Fruit fly (Drosophila melanogaster) whole organism, embryonic: Measurements from ENCODE around the gene mRpL35.
A peak's percentile ranks its signal among the peaks of the same experiment; 100 is the strongest.

Source experiments
- Aef1 ChIP-seq: fragments of 200-800 bp; sonication (Bioruptor generic); IDR thresholded peaks from 3 replicates; pipeline ENCODE4 v1.3.6; 2022; ENCODE audit warnings: missing biosample characterization, missing genetic modification characterization
- Antp ChIP-seq: fragments of 200-800 bp; sonication (Bioruptor generic); optimal IDR thresholded peaks from 3 replicates; lab custom pipeline; 2016; ENCODE audit warnings: missing biosample characterization, missing genetic modification characterization
- Blimp-1 ChIP-seq: fragments of 200-800 bp; sonication (Bioruptor generic); optimal IDR thresholded peaks from 3 replicates; lab custom pipeline; 2018; ENCODE audit warnings: missing biosample characterization, missing genetic modification characterization, mild to moderate bottlenecking, moderate library complexity, missing genetic modification reagents
- BtbVII ChIP-seq: fragments of 200-800 bp; sonication (Bioruptor generic); optimal IDR thresholded peaks from 3 replicates; lab custom pipeline; 2017; ENCODE audit warnings: missing biosample characterization, mild to moderate bottlenecking, missing genetic modification characterization
- Bteb2 ChIP-seq: fragments of 200-800 bp; sonication (Bioruptor generic); optimal IDR thresholded peaks from 2 replicates; lab custom pipeline; 2016; ENCODE audit warnings: missing biosample characterization, missing genetic modification characterization
- CG12155 ChIP-seq: fragments of 200-800 bp; sonication (Bioruptor generic); optimal IDR thresholded peaks from 3 replicates; lab custom pipeline; 2016; ENCODE audit warnings: missing biosample characterization, missing genetic modification characterization
- CG12659 ChIP-seq: fragments of 200-800 bp; sonication (Bioruptor generic); optimal IDR thresholded peaks from 3 replicates; lab custom pipeline; 2017; ENCODE audit warnings: mild to moderate bottlenecking, missing biosample characterization, missing genetic modification reagents, missing genetic modification characterization
- CG12744 ChIP-seq: fragments of 200-800 bp; sonication (Bioruptor generic); optimal IDR thresholded peaks from 2 replicates; lab custom pipeline; 2016; ENCODE audit warnings: missing biosample characterization, missing genetic modification characterization
- CG13624 ChIP-seq: fragments of 200-800 bp; sonication (Bioruptor generic); optimal IDR thresholded peaks from 2 replicates; lab custom pipeline; 2016; ENCODE audit warnings: missing biosample characterization, missing genetic modification characterization
- CG15269 ChIP-seq: fragments of 200-800 bp; sonication (Bioruptor generic); optimal IDR thresholded peaks from 2 replicates; lab custom pipeline; 2018; ENCODE audit warnings: missing biosample characterization, mild to moderate bottlenecking, missing genetic modification characterization, moderate library complexity
- CG17612 ChIP-seq: fragments of 200-800 bp; sonication (Bioruptor generic); IDR thresholded peaks from 2 replicates; pipeline ENCODE4 v1.3.6; 2022; ENCODE audit warnings: missing biosample characterization, missing genetic modification characterization
- CG2120 ChIP-seq: fragments of 200-800 bp; sonication (Bioruptor generic); optimal IDR thresholded peaks from 3 replicates; lab custom pipeline; 2016; ENCODE audit warnings: missing biosample characterization, missing genetic modification characterization
- CG34224 ChIP-seq: fragments of 200-800 bp; sonication (Bioruptor generic); IDR thresholded peaks from 3 replicates; pipeline ENCODE4 v1.3.6; 2022; ENCODE audit warnings: missing biosample characterization, missing genetic modification characterization; ENCODE audit not compliant: partially characterized antibody
- CG3995 ChIP-seq: fragments of 200-800 bp; sonication (Bioruptor generic); optimal IDR thresholded peaks from 3 replicates; lab custom pipeline; 2016; ENCODE audit warnings: missing biosample characterization, missing genetic modification characterization
- CG6689 ChIP-seq: fragments of 200-800 bp; sonication (Bioruptor generic); IDR thresholded peaks from 2 replicates; pipeline ENCODE4 v1.3.6; 2022; ENCODE audit warnings: missing biosample characterization, missing genetic modification characterization
- CG7928 ChIP-seq: fragments of 200-800 bp; sonication (Bioruptor generic); optimal IDR thresholded peaks from 2 replicates; lab custom pipeline; 2017; ENCODE audit warnings: missing biosample characterization, mild to moderate bottlenecking, missing genetic modification characterization
- CG8089 ChIP-seq: fragments of 200-800 bp; sonication (Bioruptor generic); optimal IDR thresholded peaks from 3 replicates; lab custom pipeline; 2016; ENCODE audit warnings: missing biosample characterization, missing genetic modification characterization
- CHES-1-like ChIP-seq: fragments of 200-800 bp; sonication (Bioruptor generic); optimal IDR thresholded peaks from 2 replicates; lab custom pipeline; 2016; ENCODE audit warnings: missing biosample characterization, missing genetic modification characterization
- CoRest ChIP-seq: fragments of 200-800 bp; sonication (Bioruptor generic); optimal IDR thresholded peaks from 3 replicates; lab custom pipeline; 2018; ENCODE audit warnings: missing biosample characterization, mild to moderate bottlenecking, missing genetic modification characterization, moderate library complexity
- D19B ChIP-seq: fragments of 200-800 bp; sonication (Bioruptor generic); optimal IDR thresholded peaks from 2 replicates; lab custom pipeline; 2017; ENCODE audit warnings: missing biosample characterization, mild to moderate bottlenecking, missing genetic modification characterization
- Deaf1 ChIP-seq: fragments of 200-800 bp; optimal IDR thresholded peaks from 3 replicates; lab custom pipeline; 2019; ENCODE audit warnings: missing biosample characterization, mild to moderate bottlenecking, missing genetic modification characterization, moderate library complexity
- GATAe ChIP-seq: fragments of 200-800 bp; sonication (Bioruptor generic); conservative IDR thresholded peaks from 2 replicates; pipeline ENCODE4 v1.3.6; 2022; ENCODE audit warnings: missing biosample characterization, missing genetic modification characterization
- HLH4C ChIP-seq: fragments of 200-800 bp; sonication (Bioruptor generic); IDR thresholded peaks from 3 replicates; pipeline ENCODE4 v1.3.6; 2022; ENCODE audit warnings: missing biosample characterization, missing genetic modification characterization; ENCODE audit not compliant: partially characterized antibody
- Hand ChIP-seq: fragments of 200-800 bp; sonication (Bioruptor generic); optimal IDR thresholded peaks from 2 replicates; lab custom pipeline; 2017; ENCODE audit warnings: mild to moderate bottlenecking, missing biosample characterization, missing genetic modification reagents, missing genetic modification characterization
- Hr51 ChIP-seq, 2 experiments: fragments of 200-800 bp; sonication (Bioruptor generic); optimal IDR thresholded peaks; 2 replicates in 1 of 2; 3 replicates in 1 of 2; lab custom pipeline; 2016 to 2018; ENCODE audit warnings: missing biosample characterization in 2 of 2, missing genetic modification characterization in 2 of 2, mild to moderate bottlenecking in 1 of 2, moderate library complexity in 1 of 2
- Mes4 ChIP-seq: fragments of 200-800 bp; sonication (Bioruptor generic); optimal IDR thresholded peaks from 2 replicates; lab custom pipeline; 2016; ENCODE audit warnings: missing biosample characterization, missing genetic modification characterization
- NC2β ChIP-seq: fragments of 200-800 bp; sonication (Bioruptor generic); optimal IDR thresholded peaks from 2 replicates; lab custom pipeline; 2016; ENCODE audit warnings: missing biosample characterization, missing genetic modification characterization
- Nf-YC ChIP-seq: fragments of 200-800 bp; optimal IDR thresholded peaks from 3 replicates; lab custom pipeline; 2019; ENCODE audit warnings: missing biosample characterization, mild to moderate bottlenecking, missing genetic modification characterization, moderate library complexity
- Poxn ChIP-seq: fragments of 200-800 bp; sonication (Bioruptor generic); IDR thresholded peaks from 2 replicates; pipeline ENCODE4 v1.3.6; 2022; ENCODE audit warnings: missing biosample characterization, missing genetic modification characterization
- Sin3A ChIP-seq: fragments of >200 bp; optimal IDR thresholded peaks from 2 replicates; lab custom pipeline; 2018
- aop ChIP-seq: fragments of 200-800 bp; sonication (Bioruptor generic); IDR thresholded peaks from 2 replicates; pipeline ENCODE4 v1.3.6; 2022; ENCODE audit warnings: missing biosample characterization, missing genetic modification characterization
- ash1 ChIP-seq: fragments of 200-800 bp; sonication (Bioruptor generic); optimal IDR thresholded peaks from 2 replicates; lab custom pipeline; 2018; ENCODE audit warnings: missing biosample characterization, mild to moderate bottlenecking, missing genetic modification characterization
- chif ChIP-seq, 2 experiments: fragments of 200-800 bp; sonication (Bioruptor generic); optimal IDR thresholded peaks; 3 replicates each; lab custom pipeline; 2016; ENCODE audit warnings: missing biosample characterization in 2 of 2, missing genetic modification characterization in 2 of 2
- da ChIP-seq: fragments of 200-800 bp; sonication (Bioruptor generic); optimal IDR thresholded peaks from 2 replicates; lab custom pipeline; 2016; ENCODE audit warnings: missing biosample characterization, missing genetic modification characterization
- dpn ChIP-seq, 2 experiments: fragments of 200-800 bp; sonication (Bioruptor generic); optimal IDR thresholded peaks; 3 replicates each; lab custom pipeline; 2016; ENCODE audit warnings: missing biosample characterization in 2 of 2, missing genetic modification characterization in 2 of 2
- ems ChIP-seq: fragments of 200-800 bp; sonication (Bioruptor generic); optimal IDR thresholded peaks from 3 replicates; lab custom pipeline; 2016; ENCODE audit warnings: missing biosample characterization, missing genetic modification characterization
- gfzf ChIP-seq: fragments of 200-800 bp; sonication (Bioruptor generic); optimal IDR thresholded peaks from 2 replicates; lab custom pipeline; 2016; ENCODE audit warnings: missing biosample characterization, mild to moderate bottlenecking, missing genetic modification characterization, moderate library complexity
- her ChIP-seq: fragments of 200-800 bp; sonication (Bioruptor generic); optimal IDR thresholded peaks from 2 replicates; lab custom pipeline; 2016; ENCODE audit warnings: missing biosample characterization, missing genetic modification characterization
- hkb ChIP-seq, 2 experiments: fragments of 200-800 bp in 1 of 2; fragments of >200 bp in 1 of 2; sonication (Bioruptor generic) in 1 of 2; IDR thresholded peaks in 1 of 2; optimal IDR thresholded peaks in 1 of 2; 2 replicates each; pipeline versions ENCODE4 v1.3.6 to Lab custom; 2017 to 2022; ENCODE audit warnings: missing biosample characterization in 1 of 2, missing genetic modification characterization in 1 of 2
- lilli ChIP-seq: fragments of 200-800 bp; sonication (Bioruptor generic); optimal IDR thresholded peaks from 3 replicates; lab custom pipeline; 2016; ENCODE audit warnings: missing biosample characterization, missing genetic modification characterization
- luna ChIP-seq: fragments of 200-800 bp; sonication (Bioruptor generic); optimal IDR thresholded peaks from 2 replicates; lab custom pipeline; 2016; ENCODE audit warnings: missing biosample characterization, missing genetic modification characterization
- maf-S ChIP-seq: fragments of 200-800 bp; sonication (Bioruptor generic); optimal IDR thresholded peaks from 2 replicates; lab custom pipeline; 2016; ENCODE audit warnings: missing biosample characterization, missing genetic modification characterization
- mam ChIP-seq: fragments of 200-800 bp; sonication (Bioruptor generic); optimal IDR thresholded peaks from 3 replicates; lab custom pipeline; 2016; ENCODE audit warnings: missing biosample characterization, missing genetic modification characterization
- nmo ChIP-seq: fragments of 200-800 bp; sonication (Bioruptor generic); optimal IDR thresholded peaks from 2 replicates; lab custom pipeline; 2018; ENCODE audit warnings: missing biosample characterization, mild to moderate bottlenecking, missing genetic modification characterization, moderate library complexity
- onecut ChIP-seq: fragments of 200-800 bp; sonication (Bioruptor generic); IDR thresholded peaks from 2 replicates; pipeline ENCODE4 v1.3.6; 2022; ENCODE audit warnings: missing biosample characterization, missing genetic modification characterization
- pho ChIP-seq: fragments of 200-800 bp; sonication (Bioruptor generic); optimal IDR thresholded peaks from 2 replicates; lab custom pipeline; 2016; ENCODE audit warnings: missing biosample characterization, missing genetic modification characterization
- rib ChIP-seq: fragments of 200-800 bp; sonication (Bioruptor generic); IDR thresholded peaks from 2 replicates; pipeline ENCODE4 v1.3.6; 2022; ENCODE audit warnings: missing biosample characterization, missing genetic modification characterization
- stwl ChIP-seq: fragments of 200-800 bp; sonication (Bioruptor generic); optimal IDR thresholded peaks from 3 replicates; lab custom pipeline; 2018; ENCODE audit warnings: missing biosample characterization, mild to moderate bottlenecking, missing genetic modification characterization, moderate library complexity
- sug ChIP-seq: fragments of 200-800 bp; optimal IDR thresholded peaks from 2 replicates; lab custom pipeline; 2019; ENCODE audit warnings: missing biosample characterization, mild to moderate bottlenecking, missing genetic modification characterization, moderate library complexity
- zf30C ChIP-seq: fragments of 200-800 bp; sonication (Bioruptor generic); optimal IDR thresholded peaks from 3 replicates; lab custom pipeline; 2018; ENCODE audit warnings: missing biosample characterization, mild to moderate bottlenecking, missing genetic modification characterization

Gene mRpL35

DNA sequence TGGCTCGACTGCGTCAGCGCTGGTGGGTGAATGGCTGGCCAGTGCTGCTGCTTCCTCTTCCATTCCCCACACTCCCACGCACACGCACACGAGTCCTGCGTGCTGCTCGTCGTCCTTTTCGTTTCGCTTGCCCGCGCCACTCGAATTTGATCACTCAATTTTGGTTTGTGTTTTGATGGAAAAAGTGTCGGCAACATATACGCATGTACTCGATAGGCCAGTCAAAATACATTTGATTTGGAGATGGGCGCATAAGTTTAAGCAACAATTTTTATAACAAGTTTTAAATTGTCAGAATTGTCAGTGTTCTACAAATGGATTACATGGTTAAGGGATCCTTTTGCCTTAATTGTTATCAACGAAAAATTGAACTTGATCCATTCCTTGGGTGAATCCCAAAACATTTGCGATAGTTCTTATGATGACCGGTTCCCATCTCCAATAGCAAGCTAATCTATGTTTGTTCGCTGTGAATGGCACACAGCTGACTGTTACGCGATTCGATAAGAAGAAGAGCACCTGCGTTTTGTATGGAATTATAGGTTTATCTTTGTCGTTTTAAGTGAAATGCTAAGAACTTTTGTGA lies at the start of gene mRpL35, which contains the start of gene Mitofilin (continued):
- TF ChIP-seq maf-S (GFP tag; lab: Kevin White, UChicago) = peak; percentile 31
- TF ChIP-seq sug (tag; lab: Kevin White, UChicago) = peak; percentile 31
- no peak for TF ChIP-seq rib
- TF ChIP-seq Blimp-1 (GFP tag; lab: Kevin White, UChicago) = no peak
- peak; percentile 7 for TF ChIP-seq CG8089
- peak; percentile 50 for TF ChIP-seq CG12155 (GFP tag; lab: Kevin White, UChicago)
- TF ChIP-seq CG12744 = no peak
- no peak for TF ChIP-seq ash1 (GFP tag; lab: Kevin White, UChicago)
- TF ChIP-seq CG3995 (GFP tag; lab: Kevin White, UChicago) = peak; percentile 19
- peak; percentile 58 for TF ChIP-seq nmo (GFP tag; lab: Kevin White, UChicago)
- no peak for TF ChIP-seq hkb (optimal IDR thresholded peaks at IDR 0.05; lab: Kevin White, UChicago)
- no peak for TF ChIP-seq hkb (GFP tag; IDR thresholded peaks at IDR 0.05; lab: Robert Waterston, UW)
- no peak for TF ChIP-seq Mes4
- peak; percentile 67 for TF ChIP-seq CoRest (tag; lab: Kevin White, UChicago)
- TF ChIP-seq GATAe = peak; percentile 47; the same call in 1 of the 2 replicates
- peak in 1 of 2 experiments; percentile 29 for TF ChIP-seq Hr51 (GFP tag; optimal IDR thresholded peaks at IDR 0.05; lab: Kevin White, UChicago)
- peak; percentile 69 for TF ChIP-seq CG2120 (GFP tag; lab: Kevin White, UChicago)
- TF ChIP-seq Antp (GFP tag; lab: Kevin White, UChicago) = peak; percentile 71
- no peak for TF ChIP-seq CG15269 (tag; lab: Kevin White, UChicago)
- peak; percentile 31; the same call in 1 of the 2 replicates for TF ChIP-seq CG6689
- TF ChIP-seq Sin3A = peak; percentile 97
- TF ChIP-seq Aef1 = 0 out of 3 replicates have a peak, but pooled peaks have one; percentile 17
- TF ChIP-seq zf30C (GFP tag; lab: Kevin White, UChicago) = no peak
- TF ChIP-seq D19B = no peak
- TF ChIP-seq HLH4C (GFP tag; lab: Robert Waterston, UW) = peak; percentile 33; the same call in 1 of the 3 replicates
- TF ChIP-seq CG34224 (GFP tag; lab: Robert Waterston, UW) = 0 out of 3 replicates have a peak, but pooled peaks have one; percentile 24
- TF ChIP-seq mam = peak; percentile 58
- no peak for TF ChIP-seq Bteb2
- no peak for TF ChIP-seq Hand (GFP tag; lab: Kevin White, UChicago)
- peak; percentile 37 to 69 for TF ChIP-seq dpn (GFP tag; optimal IDR thresholded peaks at IDR 0.05; lab: Kevin White, UChicago)
- no peak for TF ChIP-seq da (GFP tag; lab: Kevin White, UChicago)
- no peak for TF ChIP-seq BtbVII (GFP tag; lab: Kevin White, UChicago)
- peak; percentile 3; the same call in 1 of the 2 replicates for TF ChIP-seq onecut (GFP tag; lab: Robert Waterston, UW)
- TF ChIP-seq CG17612 (GFP tag; lab: Robert Waterston, UW) = no peak
- TF ChIP-seq aop (GFP tag; lab: Robert Waterston, UW) = no peak
- peak; percentile 36 to 52 for TF ChIP-seq chif (GFP tag; optimal IDR thresholded peaks at IDR 0.05; lab: Kevin White, UChicago)
- TF ChIP-seq ems (GFP tag; lab: Kevin White, UChicago) = no peak
- TF ChIP-seq Poxn (GFP tag; lab: Robert Waterston, UW) = no peak
- peak; percentile 54 for TF ChIP-seq pho (GFP tag; lab: Kevin White, UChicago)
- TF ChIP-seq luna (GFP tag; lab: Kevin White, UChicago) = peak; percentile 56
- peak; percentile 65 for TF ChIP-seq CG12659 (GFP tag; lab: Kevin White, UChicago)
- TF ChIP-seq gfzf (GFP tag; lab: Kevin White, UChicago) = peak; percentile 7
- peak; percentile 41 for TF ChIP-seq stwl (tag; lab: Kevin White, UChicago)
- peak; percentile 40 for TF ChIP-seq Deaf1 (tag; lab: Kevin White, UChicago)
- peak; percentile 53 for TF ChIP-seq NC2β
- TF ChIP-seq CG13624 (GFP tag; lab: Kevin White, UChicago) = peak; percentile 36
- TF ChIP-seq her (GFP tag; lab: Kevin White, UChicago) = no peak
- peak; percentile 78 for TF ChIP-seq CHES-1-like (GFP tag; lab: Kevin White, UChicago)
- TF ChIP-seq lilli (GFP tag; lab: Kevin White, UChicago) = peak; percentile 52
- peak; percentile 48 for TF ChIP-seq Nf-YC (tag; lab: Kevin White, UChicago)
- no peak for TF ChIP-seq CG7928 (GFP tag; lab: Kevin White, UChicago)
